In the genomic region with DNA sequence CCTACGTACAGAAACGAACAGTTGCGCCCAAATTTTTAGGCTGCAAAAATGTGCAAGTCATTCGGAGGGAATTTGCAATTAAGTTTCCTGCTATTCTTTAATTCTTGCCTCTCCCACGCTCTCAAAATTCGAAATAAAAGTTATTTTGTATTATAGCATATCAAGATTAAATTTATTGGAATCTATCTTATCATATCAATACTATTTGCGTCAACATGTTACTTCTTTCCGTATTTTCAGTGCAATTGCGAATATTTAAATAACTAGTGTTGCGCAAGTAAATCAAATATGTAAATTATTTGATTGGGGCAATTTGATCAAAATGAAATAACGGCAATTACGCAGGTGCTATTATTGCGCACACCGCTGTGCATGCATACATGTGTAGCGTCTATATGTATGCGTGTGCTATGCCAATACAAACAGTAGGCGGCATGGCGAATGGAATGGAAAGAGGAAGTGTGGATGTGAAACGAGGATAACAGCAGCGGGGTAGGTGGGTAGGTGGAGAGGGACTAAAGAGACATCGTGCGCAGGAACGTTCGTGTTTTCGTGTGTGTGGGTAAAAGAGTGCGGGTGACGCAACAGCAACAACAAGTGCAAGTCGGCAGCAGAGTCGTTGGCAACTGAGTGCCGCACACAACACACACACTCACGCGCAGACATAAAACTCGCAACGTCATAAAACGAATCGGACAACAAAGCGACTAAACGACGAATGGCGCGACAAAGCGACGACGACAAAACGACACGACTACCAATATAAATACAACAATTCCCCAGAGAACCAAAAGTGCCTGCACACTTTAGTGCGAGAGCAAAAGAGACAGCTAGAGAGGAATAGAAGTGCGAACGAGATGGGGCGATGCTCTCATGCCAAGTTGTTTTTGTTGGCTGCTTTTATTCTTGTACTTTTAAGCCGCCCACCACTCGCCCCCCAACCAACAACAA, we compare ENCODE assay signal across 1 fruit fly cellular context.
TF ChIP-seq lines count a peak whose summit lies in the region.

No protein-coding gene starts in this region.

TF ChIP-seq in whole organism, embryonic, 481 proteins besides CTCF, POLR2A, EP300 and RAD21 (continued from another document and continues in another):
- TF ChIP-seq CG4617 (GFP tag; optimal IDR thresholded peaks at IDR 0.05; lab: Kevin White, UChicago; ENCODE audit: borderline replicate concordance), result peak; percentile 80
- TF ChIP-seq BEAF-32 (GFP tag; optimal IDR thresholded peaks at IDR 0.05; lab: Kevin White, UChicago), result peak; percentile 28
- peak; percentile 56; the same call in 1 of the 2 replicates for TF ChIP-seq CG43689 (GFP tag; IDR thresholded peaks at IDR 0.05; lab: Robert Waterston, UW)
- peak; percentile 98 for TF ChIP-seq CG12104 (GFP tag; optimal IDR thresholded peaks at IDR 0.05; lab: Kevin White, UChicago)
- TF ChIP-seq ac (GFP tag; optimal IDR thresholded peaks at IDR 0.05; lab: Kevin White, UChicago), result peak; percentile 88
- TF ChIP-seq Hmx (GFP tag; optimal IDR thresholded peaks at IDR 0.05; lab: Kevin White, UChicago), result peak; percentile 90
- no peak for TF ChIP-seq CG42726 (GFP tag; IDR thresholded peaks at IDR 0.05; lab: Robert Waterston, UW; ENCODE audit: partially characterized antibody)
- TF ChIP-seq CG6683 (GFP tag; optimal IDR thresholded peaks at IDR 0.05; lab: Kevin White, UChicago), result peak; percentile 85
- TF ChIP-seq crol (GFP tag; IDR thresholded peaks at IDR 0.05; lab: Robert Waterston, UW), result peak; percentile 99
- no peak; the same call in 1 of the 2 replicates for TF ChIP-seq CG11085 (GFP tag; IDR thresholded peaks at IDR 0.05; lab: Robert Waterston, UW)
- peak; percentile 80 for TF ChIP-seq CG6272 (GFP tag; IDR thresholded peaks at IDR 0.05; lab: Robert Waterston, UW)
- peak; percentile 83; the same call in 2 of the 3 replicates for TF ChIP-seq CG7357 (GFP tag; IDR thresholded peaks at IDR 0.05; lab: Robert Waterston, UW)
- peak; percentile 74 for TF ChIP-seq CG10565 (GFP tag; optimal IDR thresholded peaks at IDR 0.05; lab: Kevin White, UChicago)
- peak; percentile 81 for TF ChIP-seq CG11456 (GFP tag; IDR thresholded peaks at IDR 0.05; lab: Robert Waterston, UW)
- TF ChIP-seq CG6854 (GFP tag; optimal IDR thresholded peaks at IDR 0.05; lab: Kevin White, UChicago), result peak; percentile 93
- peak; percentile 76 for TF ChIP-seq ken (GFP tag; IDR thresholded peaks at IDR 0.05; lab: Robert Waterston, UW)
- peak; percentile 77 for TF ChIP-seq wor (GFP tag; IDR thresholded peaks at IDR 0.05; lab: Robert Waterston, UW)
- TF ChIP-seq Meics (GFP tag; optimal IDR thresholded peaks at IDR 0.05; lab: Kevin White, UChicago), result peak; percentile 97
- TF ChIP-seq tna (GFP tag; IDR thresholded peaks at IDR 0.05; lab: Robert Waterston, UW; ENCODE audit: partially characterized antibody), result 0 out of 2 replicates have a peak, but pooled peaks have one; percentile 44
- TF ChIP-seq Taf1 (GFP tag; IDR thresholded peaks at IDR 0.05; lab: Robert Waterston, UW), result peak; percentile 53
- TF ChIP-seq eve (GFP tag; optimal IDR thresholded peaks at IDR 0.05; lab: Kevin White, UChicago), result peak in 1 of 2 experiments; percentile 99
- peak; percentile 67 to 89 for TF ChIP-seq bsh (GFP tag; optimal IDR thresholded peaks at IDR 0.05; lab: Kevin White, UChicago)
- TF ChIP-seq fd96Cb (tag; optimal IDR thresholded peaks at IDR 0.05; lab: Kevin White, UChicago), result peak; percentile 96
- peak; percentile 94 for TF ChIP-seq HHEX (GFP tag; optimal IDR thresholded peaks at IDR 0.05; lab: Kevin White, UChicago)
- TF ChIP-seq fu2 (GFP tag; optimal IDR thresholded peaks at IDR 0.05; lab: Kevin White, UChicago), result peak; percentile 89
- peak; percentile 93 for TF ChIP-seq CG4328 (GFP tag; optimal IDR thresholded peaks at IDR 0.05; lab: Kevin White, UChicago)
- TF ChIP-seq CG16813 (GFP tag; IDR thresholded peaks at IDR 0.05; lab: Robert Waterston, UW; ENCODE audit: partially characterized antibody), result no peak
- peak; percentile 93 for TF ChIP-seq PHDP (tag; optimal IDR thresholded peaks at IDR 0.05; lab: Kevin White, UChicago)
- no peak for TF ChIP-seq Doc2 (GFP tag; IDR thresholded peaks at IDR 0.05; lab: Robert Waterston, UW)
- TF ChIP-seq CG10654 (GFP tag; optimal IDR thresholded peaks at IDR 0.05; lab: Kevin White, UChicago), result peak; percentile 92
- peak; percentile 85 for TF ChIP-seq Deaf1 (tag; optimal IDR thresholded peaks at IDR 0.05; lab: Kevin White, UChicago)
- peak; percentile 98 for TF ChIP-seq Sox100B (GFP tag; optimal IDR thresholded peaks at IDR 0.05; lab: Kevin White, UChicago)
- peak; percentile 76 for TF ChIP-seq HLH3B (GFP tag; IDR thresholded peaks at IDR 0.05; lab: Robert Waterston, UW)
- TF ChIP-seq Opbp (GFP tag; IDR thresholded peaks at IDR 0.05; lab: Robert Waterston, UW; ENCODE audit: partially characterized antibody), result no peak
- TF ChIP-seq corto (GFP tag; optimal IDR thresholded peaks at IDR 0.05; lab: Kevin White, UChicago), result peak; percentile 71
- TF ChIP-seq ftz-f1 (GFP tag; optimal IDR thresholded peaks at IDR 0.05; lab: Kevin White, UChicago), result no peak
- TF ChIP-seq fd102C (GFP tag; optimal IDR thresholded peaks at IDR 0.05; lab: Kevin White, UChicago), result peak; percentile 75
- TF ChIP-seq CG17568 (GFP tag; optimal IDR thresholded peaks at IDR 0.05; lab: Kevin White, UChicago), result peak; percentile 84
- peak; percentile 93 for TF ChIP-seq slou (GFP tag; optimal IDR thresholded peaks at IDR 0.05; lab: Kevin White, UChicago)
- TF ChIP-seq crp (GFP tag; optimal IDR thresholded peaks at IDR 0.05; lab: Kevin White, UChicago), result peak in 1 of 2 experiments; percentile 66
- no peak for TF ChIP-seq CG34224 (GFP tag; IDR thresholded peaks at IDR 0.05; lab: Robert Waterston, UW; ENCODE audit: partially characterized antibody)
- peak; percentile 85 for TF ChIP-seq gcm (GFP tag; optimal IDR thresholded peaks at IDR 0.05; lab: Kevin White, UChicago)
- TF ChIP-seq ase (GFP tag; IDR thresholded peaks at IDR 0.05; lab: Robert Waterston, UW), result peak; percentile 67; the same call in 1 of the 3 replicates
- peak; percentile 15; the same call in 1 of the 2 replicates for TF ChIP-seq sens-2 (GFP tag; IDR thresholded peaks at IDR 0.05; lab: Robert Waterston, UW)
- peak; percentile 81 for TF ChIP-seq seq (GFP tag; IDR thresholded peaks at IDR 0.05; lab: Robert Waterston, UW)
- peak; percentile 79 for TF ChIP-seq gcm2 (GFP tag; optimal IDR thresholded peaks at IDR 0.05; lab: Kevin White, UChicago)
- peak; percentile 98 for TF ChIP-seq CoRest (tag; optimal IDR thresholded peaks at IDR 0.05; lab: Kevin White, UChicago)
- peak; percentile 87 for TF ChIP-seq cg (GFP tag; optimal IDR thresholded peaks at IDR 0.05; lab: Kevin White, UChicago)
- peak; percentile 89 for TF ChIP-seq caup (GFP tag; optimal IDR thresholded peaks at IDR 0.05; lab: Kevin White, UChicago; ENCODE audit: severe bottlenecking)
- TF ChIP-seq Atf3 (GFP tag; optimal IDR thresholded peaks at IDR 0.05; lab: Kevin White, UChicago), result peak; percentile 87
- TF ChIP-seq hb (GFP tag; IDR thresholded peaks at IDR 0.05; lab: Robert Waterston, UW; ENCODE audit: partially characterized antibody), result no peak
- TF ChIP-seq Camta (GFP tag; optimal IDR thresholded peaks at IDR 0.05; lab: Kevin White, UChicago), result peak; percentile 94
- peak; percentile 78 for TF ChIP-seq CG3995 (GFP tag; optimal IDR thresholded peaks at IDR 0.05; lab: Kevin White, UChicago)
- peak; percentile 93 for TF ChIP-seq CG30431 (GFP tag; optimal IDR thresholded peaks at IDR 0.05; lab: Kevin White, UChicago)
- TF ChIP-seq twi (tag; optimal IDR thresholded peaks at IDR 0.05; lab: Kevin White, UChicago), result peak; percentile 86
- TF ChIP-seq zen (tag; optimal IDR thresholded peaks at IDR 0.05; lab: Kevin White, UChicago), result peak; percentile 88
- peak; percentile 76 for TF ChIP-seq NC2α (GFP tag; optimal IDR thresholded peaks at IDR 0.05; lab: Kevin White, UChicago)
- TF ChIP-seq CG11504 (tag; optimal IDR thresholded peaks at IDR 0.05; lab: Kevin White, UChicago), result peak; percentile 96
- no peak for TF ChIP-seq hth (optimal IDR thresholded peaks at IDR 0.05; lab: Kevin White, UChicago)
- TF ChIP-seq CG9609 (GFP tag; optimal IDR thresholded peaks at IDR 0.05; lab: Kevin White, UChicago), result peak; percentile 85
- TF ChIP-seq CG3847 (GFP tag; IDR thresholded peaks at IDR 0.05; lab: Robert Waterston, UW), result peak; percentile 83
- TF ChIP-seq Fer3 (tag; optimal IDR thresholded peaks at IDR 0.05; lab: Kevin White, UChicago), result peak; percentile 88
- peak; percentile 97 for TF ChIP-seq org-1 (GFP tag; optimal IDR thresholded peaks at IDR 0.05; lab: Kevin White, UChicago)
- 0 out of 2 replicates have a peak, but pooled peaks have one; percentile 5 for TF ChIP-seq cas (GFP tag; IDR thresholded peaks at IDR 0.05; lab: Robert Waterston, UW)
- peak; percentile 46 for TF ChIP-seq Ravus (GFP tag; IDR thresholded peaks at IDR 0.05; lab: Robert Waterston, UW)
- peak; percentile 96 for TF ChIP-seq dmrt99B (tag; optimal IDR thresholded peaks at IDR 0.05; lab: Kevin White, UChicago)
- peak; percentile 97 for TF ChIP-seq CG30403 (GFP tag; optimal IDR thresholded peaks at IDR 0.05; lab: Kevin White, UChicago)
- TF ChIP-seq CG10274 (GFP tag; optimal IDR thresholded peaks at IDR 0.05; lab: Kevin White, UChicago), result peak; percentile 91
- peak; percentile 80 for TF ChIP-seq zfh1 (GFP tag; IDR thresholded peaks at IDR 0.05; lab: Robert Waterston, UW)
- peak; percentile 69 for TF ChIP-seq CG15073 (GFP tag; optimal IDR thresholded peaks at IDR 0.05; lab: Kevin White, UChicago)
- TF ChIP-seq kni (GFP tag; optimal IDR thresholded peaks at IDR 0.05; lab: Kevin White, UChicago), result peak; percentile 81
- peak; percentile 93 for TF ChIP-seq BtbVII (GFP tag; optimal IDR thresholded peaks at IDR 0.05; lab: Kevin White, UChicago)
- peak; percentile 92 for TF ChIP-seq CG4360 (GFP tag; IDR thresholded peaks at IDR 0.05; lab: Robert Waterston, UW)
- peak; percentile 94 for TF ChIP-seq az2 (GFP tag; optimal IDR thresholded peaks at IDR 0.05; lab: Kevin White, UChicago)
- TF ChIP-seq ara (GFP tag; IDR thresholded peaks at IDR 0.05; lab: Robert Waterston, UW), result peak; percentile 74
- TF ChIP-seq vnd (GFP tag; IDR thresholded peaks at IDR 0.05; lab: Robert Waterston, UW; ENCODE audit: partially characterized antibody), result no peak
- peak; percentile 86 for TF ChIP-seq CG6765 (GFP tag; optimal IDR thresholded peaks at IDR 0.05; lab: Kevin White, UChicago)
- TF ChIP-seq prd (optimal IDR thresholded peaks at IDR 0.05; lab: Kevin White, UChicago), result no peak
- TF ChIP-seq prd (GFP tag; IDR thresholded peaks at IDR 0.05; lab: Robert Waterston, UW), result peak; percentile 90
- TF ChIP-seq mirr (GFP tag; optimal IDR thresholded peaks at IDR 0.05; lab: Kevin White, UChicago), result peak; percentile 60
- TF ChIP-seq CG9817 (tag; optimal IDR thresholded peaks at IDR 0.05; lab: Kevin White, UChicago), result peak; percentile 90
- TF ChIP-seq CG33213 (GFP tag; optimal IDR thresholded peaks at IDR 0.05; lab: Kevin White, UChicago), result peak; percentile 92
- peak; percentile 77 for TF ChIP-seq CG8290 (GFP tag; optimal IDR thresholded peaks at IDR 0.05; lab: Kevin White, UChicago)
- TF ChIP-seq CG8290 (tag; optimal IDR thresholded peaks at IDR 0.05; lab: Kevin White, UChicago), result peak; percentile 83 to 87
- peak; percentile 94 for TF ChIP-seq lilli (GFP tag; optimal IDR thresholded peaks at IDR 0.05; lab: Kevin White, UChicago)
- peak; percentile 81 for TF ChIP-seq Nf-YC (tag; optimal IDR thresholded peaks at IDR 0.05; lab: Kevin White, UChicago)
- TF ChIP-seq CG8944 (GFP tag; optimal IDR thresholded peaks at IDR 0.05; lab: Kevin White, UChicago), result peak; percentile 88
- peak; percentile 95 for TF ChIP-seq Chrac-16 (GFP tag; optimal IDR thresholded peaks at IDR 0.05; lab: Kevin White, UChicago)
- TF ChIP-seq NfI (GFP tag; optimal IDR thresholded peaks at IDR 0.05; lab: Kevin White, UChicago), result peak; percentile 94
- peak; percentile 92 for TF ChIP-seq mam (GFP tag; optimal IDR thresholded peaks at IDR 0.05; lab: Kevin White, UChicago)
- TF ChIP-seq CrebB (tag; optimal IDR thresholded peaks at IDR 0.05; lab: Kevin White, UChicago), result peak; percentile 71
- TF ChIP-seq HLH54F (GFP tag; optimal IDR thresholded peaks at IDR 0.05; lab: Kevin White, UChicago), result peak; percentile 94
- TF ChIP-seq CG6654 (GFP tag; optimal IDR thresholded peaks at IDR 0.05; lab: Kevin White, UChicago), result peak; percentile 86
- peak; percentile 62 for TF ChIP-seq onecut (GFP tag; IDR thresholded peaks at IDR 0.05; lab: Robert Waterston, UW)
- TF ChIP-seq trem (tag; optimal IDR thresholded peaks at IDR 0.05; lab: Kevin White, UChicago), result peak; percentile 83
- TF ChIP-seq croc (GFP tag; conservative IDR thresholded peaks at IDR 0.05; lab: Robert Waterston, UW), result peak; percentile 83
- TF ChIP-seq NFAT (GFP tag; IDR thresholded peaks at IDR 0.05; lab: Robert Waterston, UW), result peak; percentile 53; the same call in 1 of the 2 replicates
- peak; percentile 81 for TF ChIP-seq CG34422 (GFP tag; IDR thresholded peaks at IDR 0.05; lab: Robert Waterston, UW)
- no peak for TF ChIP-seq Sin3A (optimal IDR thresholded peaks at IDR 0.05; lab: Kevin White, UChicago)
- TF ChIP-seq Spps (tag; optimal IDR thresholded peaks at IDR 0.05; lab: Kevin White, UChicago), result peak; percentile 78
- TF ChIP-seq Blimp-1 (GFP tag; optimal IDR thresholded peaks at IDR 0.05; lab: Kevin White, UChicago), result peak; percentile 83
- no peak for TF ChIP-seq Tbp (GFP tag; optimal IDR thresholded peaks at IDR 0.05; lab: Kevin White, UChicago)
- TF ChIP-seq Eip74EF (GFP tag; optimal IDR thresholded peaks at IDR 0.05; lab: Kevin White, UChicago), result peak in 1 of 2 experiments; percentile 90
- TF ChIP-seq ap (GFP tag; IDR thresholded peaks at IDR 0.05; lab: Robert Waterston, UW), result no peak; the same call in none of the 2 replicates
- TF ChIP-seq luna (GFP tag; optimal IDR thresholded peaks at IDR 0.05; lab: Kevin White, UChicago), result peak; percentile 82
- peak; percentile 81 for TF ChIP-seq CG6254 (GFP tag; optimal IDR thresholded peaks at IDR 0.05; lab: Kevin White, UChicago)
- TF ChIP-seq CG9437 (GFP tag; optimal IDR thresholded peaks at IDR 0.05; lab: Kevin White, UChicago), result peak; percentile 95
- no peak for TF ChIP-seq CG3726 (GFP tag; IDR thresholded peaks at IDR 0.05; lab: Robert Waterston, UW)
- TF ChIP-seq CG11247 (GFP tag; IDR thresholded peaks at IDR 0.05; lab: Robert Waterston, UW), result peak; percentile 67
- peak; percentile 85 for TF ChIP-seq NC2β (GFP tag; optimal IDR thresholded peaks at IDR 0.05; lab: Kevin White, UChicago)
- TF ChIP-seq crc (GFP tag; optimal IDR thresholded peaks at IDR 0.05; lab: Kevin White, UChicago), result peak; percentile 89
- TF ChIP-seq sna (GFP tag; IDR thresholded peaks at IDR 0.05; lab: Robert Waterston, UW; ENCODE audit: partially characterized antibody), result no peak
- TF ChIP-seq CG4707 (GFP tag; optimal IDR thresholded peaks at IDR 0.05; lab: Kevin White, UChicago), result peak; percentile 67
- peak; percentile 94 for TF ChIP-seq CG1529 (GFP tag; optimal IDR thresholded peaks at IDR 0.05; lab: Kevin White, UChicago)
- TF ChIP-seq Usf (GFP tag; optimal IDR thresholded peaks at IDR 0.05; lab: Kevin White, UChicago), result peak; percentile 97
- TF ChIP-seq CG16779 (GFP tag; IDR thresholded peaks at IDR 0.05; lab: Robert Waterston, UW), result no peak
